Worm (Caenorhabditis elegans): ENCODE data around the gene lect-2.

Gene lect-2

ce11 chrII:5829940-5830424 lies 39.5 kb downstream of the lect-2 start, which contains the start of gene col-74:
Gene col-74 (plus strand): TSS chrII:5830374.
- TF ChIP-seq nfyb-1 (GFP tag; IDR thresholded peaks at IDR 0.05): 0 out of 2 replicates have a peak, but pooled peaks have one; percentile 23
- no peak for TF ChIP-seq ztf-22 (GFP tag; optimal IDR thresholded peaks at IDR 0.05)
- TF ChIP-seq ceh-79 (tag; optimal IDR thresholded peaks at IDR 0.05): no peak
- TF ChIP-seq cebp-1 (GFP tag; IDR thresholded peaks at IDR 0.05): no peak
- TF ChIP-seq cebp-1 (tag; optimal IDR thresholded peaks at IDR 0.05): no peak
- TF ChIP-seq nhr-80 (tag; optimal IDR thresholded peaks at IDR 0.05): peak; percentile 52
- TF ChIP-seq Y53G8AR.9 (GFP tag; conservative IDR thresholded peaks at IDR 0.05): 0 out of 2 replicates have a peak, but pooled peaks have one; percentile 8
- peak; percentile 23; the same call in 1 of the 2 replicates for TF ChIP-seq dox-1 (GFP tag; IDR thresholded peaks at IDR 0.05)

ce11 chrII:5831373-5831772 lies 40.9 kb downstream of the lect-2 start:
- TF ChIP-seq lin-40 (tag; optimal IDR thresholded peaks at IDR 0.05) (no peak), attf-3 (GFP tag; conservative IDR thresholded peaks at IDR 0.05) (no peak), zfh-2 (GFP tag; conservative IDR thresholded peaks at IDR 0.05) (peak; percentile 82), egrh-3 (GFP tag; IDR thresholded peaks at IDR 0.05) (peak; percentile 57; the same call in 1 of the 2 replicates), F57A8.1 (GFP tag; optimal IDR thresholded peaks at IDR 0.05) (no peak), rcor-1 (GFP tag; IDR thresholded peaks at IDR 0.05) (no peak), dpl-1 (GFP tag; optimal IDR thresholded peaks at IDR 0.05) (no peak)

- TF ChIP-seq unc-130 (GFP tag; optimal IDR thresholded peaks at IDR 0.05) (no peak), let-607 (tag; optimal IDR thresholded peaks at IDR 0.05) (no peak), tbp1 (GFP tag; optimal IDR thresholded peaks at IDR 0.05) (no peak), aptf-2 (GFP tag; conservative IDR thresholded peaks at IDR 0.05) (no peak), snpc-3.4 (tag; optimal IDR thresholded peaks at IDR 0.05) (no peak), nhr-80 (tag; optimal IDR thresholded peaks at IDR 0.05) (no peak), ztf-25 (GFP tag; IDR thresholded peaks at IDR 0.05) (no peak), madf-10 (tag; optimal IDR thresholded peaks at IDR 0.05) (no peak)
Observed at ce11 chrII:5833136-5833535, 42.6 kb downstream of the lect-2 start, which contains the start of gene gtap-1. Gene gtap-1 (minus strand): TSS chrII:5833236.

ce11 chrII:5835146-5835545 lies 44.6 kb downstream of the lect-2 start:
- TF ChIP-seq ceh-40 (GFP tag; IDR thresholded peaks at IDR 0.05) (no peak), F37B4.10 (GFP tag; IDR thresholded peaks at IDR 0.05) (no peak)

- TF ChIP-seq ceh-79 (tag; optimal IDR thresholded peaks at IDR 0.05) (no peak), hmg-1.2 (GFP tag; IDR thresholded peaks at IDR 0.05) (peak; percentile 17; the same call in 1 of the 2 replicates), snpc-4 (GFP tag; optimal IDR thresholded peaks at IDR 0.05) (no peak), snpc-4 (tag; optimal IDR thresholded peaks at IDR 0.05) (peak in 2 of 4 experiments; percentile 5 to 49), nhr-90 (tag; optimal IDR thresholded peaks at IDR 0.05) (no peak), ceh-100 (GFP tag; IDR thresholded peaks at IDR 0.05) (peak; percentile 91), rcor-1 (GFP tag; IDR thresholded peaks at IDR 0.05) (no peak), lag-1 (GFP tag; IDR thresholded peaks at IDR 0.05) (no peak), aptf-3 (GFP tag; IDR thresholded peaks at IDR 0.05) (no peak), ceh-58 (GFP tag; IDR thresholded peaks at IDR 0.05) (no peak), K12H6.12 (tag; optimal IDR thresholded peaks at IDR 0.05) (peak; percentile 18), ZK185.1 (tag; optimal IDR thresholded peaks at IDR 0.05; ENCODE audit: poor library complexity, severe bottlenecking) (no peak), cebp-1 (GFP tag; IDR thresholded peaks at IDR 0.05) (no peak), cebp-1 (tag; optimal IDR thresholded peaks at IDR 0.05) (peak; percentile 9), akir-1 (GFP tag; optimal IDR thresholded peaks at IDR 0.05) (peak; percentile 15), snpc-1.3 (tag; optimal IDR thresholded peaks at IDR 0.05; ENCODE audit: insufficient read depth) (no peak), repo-1 (tag; optimal IDR thresholded peaks at IDR 0.05) (no peak), lsy-27 (tag; optimal IDR thresholded peaks at IDR 0.05; ENCODE audit: borderline replicate concordance, insufficient read depth) (no peak), attf-5 (GFP tag; optimal IDR thresholded peaks at IDR 0.05) (peak; percentile 1), ceh-27 (GFP tag; optimal IDR thresholded peaks at IDR 0.05) (peak; percentile 33), ceh-40 (GFP tag; IDR thresholded peaks at IDR 0.05) (no peak)
Observed at ce11 chrII:5836153-5836719, 45.7 kb downstream of the lect-2 start, which contains the start of gene fzo-1. Gene fzo-1 (minus strand): TSS chrII:5836203.
